Worm (Caenorhabditis elegans): ENCODE results near the gene pup-2.
A peak's percentile ranks its signal among the peaks of the same experiment; 100 is the strongest.

pup-2 gene

ce11 chrIII:5146749-5147148, 39.0 kb upstream of the pup-2 start (continued):
- TF ChIP-seq bed-1 (GFP tag; IDR thresholded peaks at IDR 0.05): no peak

- no peak for TF ChIP-seq madf-8 (GFP tag; conservative IDR thresholded peaks at IDR 0.05)
- peak; percentile 40 for TF ChIP-seq nhr-80 (tag; optimal IDR thresholded peaks at IDR 0.05)
Observed at ce11 chrIII:5147445-5147844, 38.3 kb upstream of the pup-2 start.

- TF ChIP-seq rcor-1 (GFP tag; IDR thresholded peaks at IDR 0.05): no peak
- no peak for TF ChIP-seq ceh-40 (GFP tag; IDR thresholded peaks at IDR 0.05)
- TF ChIP-seq nfya-2 (GFP tag; IDR thresholded peaks at IDR 0.05): no peak
- no peak for TF ChIP-seq mxl-1 (tag; optimal IDR thresholded peaks at IDR 0.05)
Observed at ce11 chrIII:5149478-5149877, 36.2 kb upstream of the pup-2 start, which contains the start of gene Y54H5A.2. Y54H5A.2 (minus strand) TSS chrIII:5149578.

- TF ChIP-seq hlh-26 (GFP tag; conservative IDR thresholded peaks at IDR 0.05): no peak
- no peak for TF ChIP-seq dpff-1 (tag; optimal IDR thresholded peaks at IDR 0.05)
- no peak for TF ChIP-seq hrde-1 (tag; optimal IDR thresholded peaks at IDR 0.05; ENCODE audit: borderline replicate concordance)
- no peak for TF ChIP-seq snpc-3.4 (tag; optimal IDR thresholded peaks at IDR 0.05)
- TF ChIP-seq ets-4 (GFP tag; optimal IDR thresholded peaks at IDR 0.05): no peak
- no peak for TF ChIP-seq F10E7.11 (tag; optimal IDR thresholded peaks at IDR 0.05)
- TF ChIP-seq pha-4 (tag; optimal IDR thresholded peaks at IDR 0.05): no peak
- no peak for TF ChIP-seq gei-17 (GFP tag; optimal IDR thresholded peaks at IDR 0.05)
- TF ChIP-seq nhr-179 (tag; optimal IDR thresholded peaks at IDR 0.05): no peak
- TF ChIP-seq F39B2.1 (GFP tag; IDR thresholded peaks at IDR 0.05): no peak
- TF ChIP-seq sptf-2 (GFP tag; optimal IDR thresholded peaks at IDR 0.05): no peak
- no peak for TF ChIP-seq madf-6 (GFP tag; IDR thresholded peaks at IDR 0.05)
- TF ChIP-seq ztf-18 (tag; optimal IDR thresholded peaks at IDR 0.05): no peak
- no peak for TF ChIP-seq nhr-90 (tag; optimal IDR thresholded peaks at IDR 0.05)
- TF ChIP-seq Y53G8AR.9 (GFP tag; conservative IDR thresholded peaks at IDR 0.05): no peak
- TF ChIP-seq ceh-27 (GFP tag; optimal IDR thresholded peaks at IDR 0.05): no peak
Observed at ce11 chrIII:5150012-5150411, 35.7 kb upstream of the pup-2 start.

- TF ChIP-seq F52B5.7 (tag; optimal IDR thresholded peaks at IDR 0.05) (no peak), attf-6 (GFP tag; IDR thresholded peaks at IDR 0.05) (no peak), mxl-1 (tag; optimal IDR thresholded peaks at IDR 0.05) (no peak), T26A5.8 (tag; optimal IDR thresholded peaks at IDR 0.05) (no peak), madf-8 (GFP tag; conservative IDR thresholded peaks at IDR 0.05) (no peak), unc-62 (GFP tag; optimal IDR thresholded peaks at IDR 0.05) (peak; percentile 4), ets-4 (GFP tag; optimal IDR thresholded peaks at IDR 0.05) (no peak), F33H1.4 (GFP tag; IDR thresholded peaks at IDR 0.05) (no peak), B0035.1 (tag; optimal IDR thresholded peaks at IDR 0.05) (no peak)
Observed at ce11 chrIII:5150980-5151379, 34.7 kb upstream of the pup-2 start.

- TF ChIP-seq zfh-2 (GFP tag; conservative IDR thresholded peaks at IDR 0.05): no peak
- TF ChIP-seq ekl-4 (GFP tag; IDR thresholded peaks at IDR 0.05): no peak
- TF ChIP-seq pha-4 (tag; optimal IDR thresholded peaks at IDR 0.05): no peak
- no peak for TF ChIP-seq sptf-2 (GFP tag; optimal IDR thresholded peaks at IDR 0.05)
- no peak for TF ChIP-seq hmg-20 (GFP tag; IDR thresholded peaks at IDR 0.05)
- no peak for TF ChIP-seq ama-1 (optimal IDR thresholded peaks at IDR 0.05)
- TF ChIP-seq ama-1 (GFP tag; optimal IDR thresholded peaks at IDR 0.05): no peak
- no peak for TF ChIP-seq Y56A3A.18 (GFP tag; IDR thresholded peaks at IDR 0.05)
- TF ChIP-seq dox-1 (GFP tag; IDR thresholded peaks at IDR 0.05): no peak
- no peak for TF ChIP-seq F22D6.2 (tag; optimal IDR thresholded peaks at IDR 0.05)
- no peak for TF ChIP-seq dpl-1 (GFP tag; optimal IDR thresholded peaks at IDR 0.05)
- TF ChIP-seq attf-5 (GFP tag; optimal IDR thresholded peaks at IDR 0.05): peak; percentile 42
- no peak for TF ChIP-seq K12H6.12 (tag; optimal IDR thresholded peaks at IDR 0.05)
- no peak for TF ChIP-seq C06A6.2 (GFP tag; conservative IDR thresholded peaks at IDR 0.05)
- TF ChIP-seq snpc-4 (GFP tag; optimal IDR thresholded peaks at IDR 0.05): peak; percentile 58
- TF ChIP-seq snpc-4 (tag; optimal IDR thresholded peaks at IDR 0.05): no peak
Observed at ce11 chrIII:5153137-5153536, 32.6 kb upstream of the pup-2 start, which contains the start of the genes rbm-42 and grwd-1. rbm-42 (minus strand) TSS chrIII:5153229. grwd-1 (plus strand) TSS chrIII:5153464.

Measured in whole organism, young adult.